Fruit fly (Drosophila melanogaster) whole organism, prepupa: ENCODE results near the gene pont.

Source experiments
- Blimp-1 ChIP-seq: fragments of 200-800 bp; sonication (Bioruptor generic); optimal IDR thresholded peaks from 3 replicates; lab custom pipeline; 2017; ENCODE audit warnings: missing biosample characterization, missing genetic modification characterization, mild to moderate bottlenecking, moderate library complexity, missing genetic modification reagents
- CG10631 ChIP-seq: fragments of 200-800 bp; sonication (Bioruptor generic); optimal IDR thresholded peaks from 2 replicates; lab custom pipeline; 2016; ENCODE audit warnings: missing biosample characterization, missing genetic modification characterization
- CG10669 ChIP-seq: fragments of 200-800 bp; sonication (Bioruptor generic); optimal IDR thresholded peaks from 3 replicates; lab custom pipeline; 2018; ENCODE audit warnings: missing biosample characterization, mild to moderate bottlenecking, missing genetic modification characterization, moderate library complexity
- CG11294 ChIP-seq: fragments of 200-800 bp; sonication (Bioruptor generic); IDR thresholded peaks from 2 replicates; pipeline ENCODE4 v1.3.6; 2022; ENCODE audit warnings: missing biosample characterization, missing genetic modification characterization
- CG11762 ChIP-seq: fragments of 200-800 bp; sonication (Bioruptor generic); optimal IDR thresholded peaks from 3 replicates; lab custom pipeline; 2016; ENCODE audit warnings: missing biosample characterization, missing genetic modification characterization; ENCODE audit not compliant: insufficient read depth
- CG11902 ChIP-seq: fragments of 200-800 bp; sonication (Bioruptor generic); optimal IDR thresholded peaks from 3 replicates; lab custom pipeline; 2016; ENCODE audit warnings: missing biosample characterization, missing genetic modification characterization
- CG15336 ChIP-seq: fragments of 200-800 bp; sonication (Bioruptor generic); IDR thresholded peaks from 2 replicates; pipeline ENCODE4 v1.3.6; 2022; ENCODE audit warnings: missing biosample characterization, missing genetic modification characterization
- CG1621 ChIP-seq: fragments of 200-800 bp; sonication (Bioruptor generic); optimal IDR thresholded peaks from 3 replicates; lab custom pipeline; 2018; ENCODE audit warnings: missing biosample characterization, mild to moderate bottlenecking, missing genetic modification characterization
- CG3032 ChIP-seq: fragments of 200-800 bp; optimal IDR thresholded peaks from 2 replicates; lab custom pipeline; 2019; ENCODE audit warnings: missing biosample characterization, mild to moderate bottlenecking, missing genetic modification characterization, moderate library complexity
- CG32006 ChIP-seq: fragments of 200-800 bp; sonication (Bioruptor generic); optimal IDR thresholded peaks from 3 replicates; lab custom pipeline; 2017; ENCODE audit warnings: missing biosample characterization, mild to moderate bottlenecking, missing genetic modification characterization
- CG34406 ChIP-seq: fragments of 200-800 bp; sonication (Bioruptor generic); optimal IDR thresholded peaks from 3 replicates; lab custom pipeline; 2016; ENCODE audit warnings: missing biosample characterization, missing genetic modification characterization
- CG3919 ChIP-seq: fragments of 200-800 bp; sonication (Bioruptor generic); optimal IDR thresholded peaks from 3 replicates; lab custom pipeline; 2016; ENCODE audit warnings: missing biosample characterization, missing genetic modification characterization
- CG6163 ChIP-seq: fragments of 200-800 bp; sonication (Bioruptor generic); IDR thresholded peaks from 3 replicates; pipeline ENCODE4 v1.3.6; 2022; ENCODE audit warnings: missing biosample characterization, missing genetic modification characterization
- CG6276 ChIP-seq: fragments of 200-800 bp; sonication (Bioruptor generic); optimal IDR thresholded peaks from 2 replicates; lab custom pipeline; 2017; ENCODE audit warnings: missing biosample characterization, mild to moderate bottlenecking, missing genetic modification characterization
- CG6854 ChIP-seq: fragments of 200-800 bp; sonication (Bioruptor generic); optimal IDR thresholded peaks from 2 replicates; lab custom pipeline; 2017; ENCODE audit warnings: missing biosample characterization, mild to moderate bottlenecking, missing genetic modification characterization
- CG7368 ChIP-seq: fragments of 200-800 bp; sonication (Bioruptor generic); optimal IDR thresholded peaks from 3 replicates; lab custom pipeline; 2016; ENCODE audit warnings: missing biosample characterization, missing genetic modification characterization
- CG8119 ChIP-seq: fragments of 200-800 bp; sonication (Bioruptor generic); IDR thresholded peaks from 3 replicates; pipeline ENCODE4 v1.3.6; 2022; ENCODE audit warnings: missing biosample characterization, missing genetic modification characterization
- CG8319 ChIP-seq: fragments of 200-800 bp; sonication (Bioruptor generic); optimal IDR thresholded peaks from 3 replicates; lab custom pipeline; 2016; ENCODE audit warnings: missing biosample characterization, missing genetic modification characterization
- CG8632 ChIP-seq: fragments of 200-800 bp; sonication (Bioruptor generic); optimal IDR thresholded peaks from 3 replicates; lab custom pipeline; 2016; ENCODE audit warnings: missing biosample characterization, missing genetic modification characterization
- Eip75B ChIP-seq: fragments of 200-800 bp; sonication (Bioruptor generic); optimal IDR thresholded peaks from 3 replicates; lab custom pipeline; 2016; ENCODE audit warnings: missing biosample characterization, missing genetic modification characterization
- Eip78C ChIP-seq: fragments of 200-800 bp; sonication (Bioruptor generic); peaks from one replicate; lab custom pipeline; 2016; ENCODE audit warnings: missing biosample characterization, missing genetic modification characterization
- Eip93F ChIP-seq: fragments of 200-800 bp; sonication (Bioruptor generic); optimal IDR thresholded peaks from 2 replicates; lab custom pipeline; 2016; ENCODE audit warnings: missing biosample characterization, mild to moderate bottlenecking, missing genetic modification characterization
- Ets21C ChIP-seq: fragments of 200-800 bp; sonication (Bioruptor generic); optimal IDR thresholded peaks from 3 replicates; lab custom pipeline; 2016; ENCODE audit warnings: missing biosample characterization, missing genetic modification characterization
- Ets96B ChIP-seq: fragments of 200-800 bp; optimal IDR thresholded peaks from 2 replicates; lab custom pipeline; 2019; ENCODE audit warnings: missing biosample characterization, mild to moderate bottlenecking, missing genetic modification characterization, moderate library complexity
- Gug ChIP-seq: fragments of 200-800 bp; sonication (Bioruptor generic); IDR thresholded peaks from 2 replicates; pipeline ENCODE4 v1.3.6; 2022; ENCODE audit warnings: missing biosample characterization, missing genetic modification characterization
- Hr38 ChIP-seq: sonication (Bioruptor generic); optimal IDR thresholded peaks from 2 replicates; lab custom pipeline; 2016; ENCODE audit warnings: missing biosample characterization, missing genetic modification characterization
- Hr4 ChIP-seq: fragments of 200-800 bp; sonication (Bioruptor generic); optimal IDR thresholded peaks from 3 replicates; lab custom pipeline; 2016; ENCODE audit warnings: missing biosample characterization, missing genetic modification characterization
- Lpt ChIP-seq: fragments of 200-800 bp; sonication (Bioruptor generic); optimal IDR thresholded peaks from 3 replicates; lab custom pipeline; 2016; ENCODE audit warnings: missing biosample characterization, missing genetic modification characterization
- OdsH ChIP-seq: fragments of 200-800 bp; sonication (Bioruptor generic); optimal IDR thresholded peaks from 3 replicates; lab custom pipeline; 2016; ENCODE audit warnings: missing biosample characterization, missing genetic modification characterization
- Smox ChIP-seq: fragments of 200-800 bp; sonication (Bioruptor generic); optimal IDR thresholded peaks from 3 replicates; lab custom pipeline; 2016; ENCODE audit warnings: missing biosample characterization, missing genetic modification characterization
- Sox102F ChIP-seq: fragments of 200-800 bp; sonication (Bioruptor generic); optimal IDR thresholded peaks from 2 replicates; lab custom pipeline; 2016; ENCODE audit warnings: missing biosample characterization, mild to moderate bottlenecking, missing genetic modification characterization
- Sox14 ChIP-seq: fragments of 200-800 bp; sonication (Bioruptor generic); optimal IDR thresholded peaks from 3 replicates; lab custom pipeline; 2016; ENCODE audit warnings: missing biosample characterization, missing genetic modification characterization
- Sox15 ChIP-seq: fragments of 200-800 bp; sonication (Bioruptor generic); optimal IDR thresholded peaks from 3 replicates; lab custom pipeline; 2016; ENCODE audit warnings: missing biosample characterization, missing genetic modification characterization
- achi ChIP-seq: fragments of 200-800 bp; sonication (Bioruptor generic); optimal IDR thresholded peaks from 3 replicates; lab custom pipeline; 2016; ENCODE audit warnings: missing biosample characterization, missing genetic modification characterization
- cyc ChIP-seq: fragments of 200-800 bp; sonication (Bioruptor generic); optimal IDR thresholded peaks from 3 replicates; lab custom pipeline; 2016; ENCODE audit warnings: missing biosample characterization, missing genetic modification characterization
- dac ChIP-seq: fragments of 200-800 bp; sonication (Bioruptor generic); optimal IDR thresholded peaks from 2 replicates; lab custom pipeline; 2017; ENCODE audit warnings: missing biosample characterization, mild to moderate bottlenecking, missing genetic modification characterization
- dsx ChIP-seq: fragments of 200-800 bp; optimal IDR thresholded peaks from 3 replicates; lab custom pipeline; 2019; ENCODE audit warnings: missing biosample characterization, mild to moderate bottlenecking, missing genetic modification characterization, moderate library complexity; ENCODE audit not compliant: poor library complexity, severe bottlenecking
- eg ChIP-seq: fragments of 200-800 bp; sonication (Bioruptor generic); IDR thresholded peaks from 3 replicates; pipeline ENCODE4 v1.3.6; 2022; ENCODE audit warnings: missing biosample characterization, missing genetic modification characterization
- esn ChIP-seq: fragments of 200-800 bp; sonication (Bioruptor generic); optimal IDR thresholded peaks from 2 replicates; lab custom pipeline; 2016; ENCODE audit warnings: missing biosample characterization, mild to moderate bottlenecking, missing genetic modification characterization, moderate library complexity
- fd85E ChIP-seq: fragments of 200-800 bp; sonication (Bioruptor generic); optimal IDR thresholded peaks from 3 replicates; lab custom pipeline; 2016; ENCODE audit warnings: missing biosample characterization, missing genetic modification characterization
- lz ChIP-seq: fragments of 200-800 bp; sonication (Bioruptor generic); optimal IDR thresholded peaks from 3 replicates; lab custom pipeline; 2016; ENCODE audit warnings: missing biosample characterization, missing genetic modification characterization
- net ChIP-seq: fragments of 200-800 bp; sonication (Bioruptor generic); optimal IDR thresholded peaks from 3 replicates; lab custom pipeline; 2016; ENCODE audit warnings: missing biosample characterization, missing genetic modification characterization
- pdm3 ChIP-seq: fragments of 200-800 bp; sonication (Bioruptor generic); optimal IDR thresholded peaks from 3 replicates; lab custom pipeline; 2016; ENCODE audit warnings: missing biosample characterization, missing genetic modification characterization
- salr ChIP-seq, 2 experiments: fragments of 200-800 bp; sonication (Bioruptor generic); optimal IDR thresholded peaks; 3 replicates each; lab custom pipeline; 2016 to 2018; ENCODE audit warnings: missing biosample characterization in 2 of 2, missing genetic modification characterization in 2 of 2, mild to moderate bottlenecking in 1 of 2
- topi ChIP-seq: fragments of 200-800 bp; sonication (Bioruptor generic); optimal IDR thresholded peaks from 3 replicates; lab custom pipeline; 2016; ENCODE audit warnings: missing biosample characterization, missing genetic modification characterization
- vri ChIP-seq: fragments of 200-800 bp; sonication (Bioruptor generic); optimal IDR thresholded peaks from 3 replicates; lab custom pipeline; 2016; ENCODE audit warnings: missing biosample characterization, mild to moderate bottlenecking, missing genetic modification characterization

The pont gene

dm6 chr3R:10268101-10268864 lies 6.4 kb downstream of the pont start (continued):
- peak; percentile 80 for TF ChIP-seq Blimp-1 (GFP tag; lab: Kevin White, UChicago)
- peak; percentile 56 for TF ChIP-seq CG3032 (tag; lab: Kevin White, UChicago)
- peak; percentile 59 for TF ChIP-seq CG7368 (GFP tag; lab: Kevin White, UChicago)
- TF ChIP-seq CG8319 (GFP tag; lab: Kevin White, UChicago) = peak; percentile 72
- TF ChIP-seq Ets21C (GFP tag; lab: Kevin White, UChicago) = peak; percentile 91
- TF ChIP-seq Sox102F = peak; percentile 89
- TF ChIP-seq Smox (GFP tag; lab: Kevin White, UChicago) = peak; percentile 91
- TF ChIP-seq CG15336 (GFP tag; lab: Robert Waterston, UW) = peak; percentile 88
- peak; percentile 85 for TF ChIP-seq net (GFP tag; lab: Kevin White, UChicago)
- TF ChIP-seq dac (GFP tag; lab: Kevin White, UChicago) = peak; percentile 73
- peak; percentile 79 for TF ChIP-seq Sox15 (GFP tag; lab: Kevin White, UChicago)
- TF ChIP-seq topi = peak; percentile 95
- TF ChIP-seq CG11294 (GFP tag; lab: Robert Waterston, UW) = peak; percentile 78
- TF ChIP-seq Lpt = peak; percentile 80
- TF ChIP-seq CG32006 (GFP tag; lab: Kevin White, UChicago) = peak; percentile 93
- TF ChIP-seq CG10669 = peak; percentile 54
- peak; percentile 78 for TF ChIP-seq CG10631 (GFP tag; lab: Kevin White, UChicago)
- TF ChIP-seq CG34406 (GFP tag; lab: Kevin White, UChicago) = peak; percentile 81
- TF ChIP-seq Hr38 = peak; percentile 1
- TF ChIP-seq achi (GFP tag; lab: Kevin White, UChicago) = peak; percentile 78
- TF ChIP-seq CG3919 (GFP tag; lab: Kevin White, UChicago) = peak; percentile 80
- peak; percentile 95 for TF ChIP-seq Hr4 (GFP tag; lab: Kevin White, UChicago)
- peak; percentile 76 for TF ChIP-seq vri (GFP tag; lab: Kevin White, UChicago)
- peak; percentile 87 for TF ChIP-seq OdsH (GFP tag; lab: Kevin White, UChicago)
- no peak for TF ChIP-seq CG1621 (tag; lab: Kevin White, UChicago)
- peak; percentile 83 for TF ChIP-seq CG6276 (GFP tag; lab: Kevin White, UChicago)
- TF ChIP-seq fd85E (GFP tag; lab: Kevin White, UChicago) = peak; percentile 8
- TF ChIP-seq CG11902 (GFP tag; lab: Kevin White, UChicago) = peak; percentile 83
- peak; percentile 75 for TF ChIP-seq CG8632 (GFP tag; lab: Kevin White, UChicago)
- TF ChIP-seq Ets96B (tag; lab: Kevin White, UChicago) = peak; percentile 49
- peak; percentile 50 for TF ChIP-seq Eip93F
- peak; percentile 78 for TF ChIP-seq CG11762 (GFP tag; lab: Kevin White, UChicago)
- TF ChIP-seq Eip75B = peak; percentile 83
- peak; percentile 26 for TF ChIP-seq dsx (GFP tag; lab: Kevin White, UChicago)
- TF ChIP-seq salr (GFP tag; optimal IDR thresholded peaks at IDR 0.05; lab: Kevin White, UChicago) = peak in 1 of 2 experiments; percentile 82
- TF ChIP-seq, all 60 proteins: peak for 56

DNA sequence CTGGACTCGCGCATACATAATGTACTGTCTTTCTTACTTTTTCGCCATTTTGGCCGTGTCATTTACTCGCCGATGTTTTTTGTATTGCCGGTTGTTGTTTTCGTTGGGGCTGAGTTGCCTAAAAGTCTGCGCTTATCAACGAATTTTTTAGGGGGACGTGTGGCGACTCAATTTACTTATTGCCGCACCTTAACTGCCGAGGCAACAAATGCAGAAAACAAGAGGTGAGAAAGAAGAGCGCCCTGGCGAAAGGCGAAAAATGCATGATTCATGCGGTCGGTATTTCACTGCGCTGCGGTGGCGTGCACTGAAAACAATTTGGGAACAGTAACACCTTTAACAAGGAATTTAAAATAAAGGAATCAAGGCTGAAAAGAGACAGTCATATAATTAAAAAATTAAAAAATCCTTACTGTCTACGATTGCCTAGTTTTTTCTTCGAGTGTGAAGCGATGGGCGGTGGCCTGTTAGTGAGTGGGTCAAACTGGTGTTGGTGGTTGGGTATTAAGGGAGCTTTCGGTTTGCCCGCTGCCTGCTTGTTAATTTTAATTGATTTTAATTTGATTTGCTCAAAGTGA lies 7.0 kb downstream of the pont start:
- TF ChIP-seq Eip78C (GFP tag; lab: Kevin White, UChicago) (peak; percentile 91), CG3919 (GFP tag; lab: Kevin White, UChicago) (peak; percentile 78), net (GFP tag; lab: Kevin White, UChicago) (peak; percentile 53), CG6854 (GFP tag; lab: Kevin White, UChicago) (peak; percentile 30), pdm3 (GFP tag; lab: Kevin White, UChicago) (peak; percentile 72), Hr38 (no peak), Gug (GFP tag; lab: Robert Waterston, UW) (peak; percentile 80), Ets96B (tag; lab: Kevin White, UChicago) (peak; percentile 52), CG8632 (GFP tag; lab: Kevin White, UChicago) (peak; percentile 66), dsx (GFP tag; lab: Kevin White, UChicago) (peak; percentile 13), salr (GFP tag; optimal IDR thresholded peaks at IDR 0.05; lab: Kevin White, UChicago) (no peak), CG1621 (tag; lab: Kevin White, UChicago) (peak; percentile 34), esn (peak; percentile 89), CG8119 (GFP tag; lab: Robert Waterston, UW) (peak; percentile 81), Hr4 (GFP tag; lab: Kevin White, UChicago) (peak; percentile 82), Ets21C (GFP tag; lab: Kevin White, UChicago) (peak; percentile 85), CG10631 (GFP tag; lab: Kevin White, UChicago) (peak; percentile 66), CG8319 (GFP tag; lab: Kevin White, UChicago) (peak; percentile 58), eg (GFP tag; lab: Robert Waterston, UW) (peak; percentile 91), CG34406 (GFP tag; lab: Kevin White, UChicago) (peak; percentile 79), fd85E (GFP tag; lab: Kevin White, UChicago) (peak; percentile 4), topi (peak; percentile 91), cyc (GFP tag; lab: Kevin White, UChicago) (peak; percentile 94), CG6163 (GFP tag; lab: Robert Waterston, UW) (peak; percentile 89), lz (GFP tag; lab: Kevin White, UChicago) (peak; percentile 89), Sox14 (GFP tag; lab: Kevin White, UChicago) (peak; percentile 81), dac (GFP tag; lab: Kevin White, UChicago) (peak; percentile 16)
